Worm (Caenorhabditis elegans) whole organism, L2 larva: ENCODE results near the gene rpa-1.

Experiments used
- C34F6.9 ChIP-seq: fragments of 150-350 bp; optimal IDR thresholded peaks from 2 replicates; lab custom pipeline; 2014; ENCODE audit warnings: missing biosample characterization, missing genetic modification characterization
- F13H6.1 ChIP-seq: sonication (generic microtip); optimal IDR thresholded peaks from 2 replicates; lab custom pipeline; 2016; ENCODE audit warnings: missing genetic modification characterization, missing compliant biosample characterization
- R02D3.7 ChIP-seq: fragments of 150-350 bp; optimal IDR thresholded peaks from 2 replicates; lab custom pipeline; 2014; ENCODE audit warnings: missing biosample characterization, missing genetic modification characterization
- alr-1 ChIP-seq: fragments of 150-350 bp; optimal IDR thresholded peaks from 2 replicates; lab custom pipeline; 2014; ENCODE audit warnings: missing biosample characterization, missing genetic modification characterization
- aly-2 ChIP-seq: fragments of 150-350 bp; optimal IDR thresholded peaks from 2 replicates; lab custom pipeline; 2014; ENCODE audit warnings: missing biosample characterization, missing genetic modification characterization
- ama-1 ChIP-seq: fragments of 150-350 bp; optimal IDR thresholded peaks from 2 replicates; lab custom pipeline; 2018; ENCODE audit warnings: inconsistent platforms
- blmp-1 ChIP-seq: sonication (generic microtip); optimal IDR thresholded peaks from 2 replicates; lab custom pipeline; 2017; ENCODE audit warnings: missing genetic modification characterization, mild to moderate bottlenecking, missing compliant biosample characterization, antibody characterized with exemption, moderate library complexity; ENCODE audit not compliant: insufficient read depth
- ceh-16 ChIP-seq: fragments of 150-350 bp; optimal IDR thresholded peaks from 2 replicates; lab custom pipeline; 2014; ENCODE audit warnings: missing biosample characterization, missing genetic modification characterization
- ceh-82 ChIP-seq: fragments of 150-350 bp; optimal IDR thresholded peaks from 2 replicates; lab custom pipeline; 2014; ENCODE audit warnings: missing biosample characterization, missing genetic modification characterization
- crh-2 ChIP-seq: sonication (generic microtip); optimal IDR thresholded peaks from 2 replicates; lab custom pipeline; 2017; ENCODE audit warnings: missing biosample characterization, missing genetic modification characterization
- dmd-4 ChIP-seq: sonication (generic microtip); optimal IDR thresholded peaks from 2 replicates; lab custom pipeline; 2017; ENCODE audit warnings: missing biosample characterization, missing genetic modification characterization
- egl-27 ChIP-seq: sonication (generic microtip); optimal IDR thresholded peaks from 3 replicates; lab custom pipeline; 2017; ENCODE audit warnings: missing biosample characterization, missing genetic modification reagents, missing genetic modification characterization
- elt-1 ChIP-seq: fragments of 150-350 bp; optimal IDR thresholded peaks from 2 replicates; lab custom pipeline; 2014; ENCODE audit warnings: missing biosample characterization, missing genetic modification characterization
- elt-3 ChIP-seq: sonication (generic microtip); optimal IDR thresholded peaks from 2 replicates; lab custom pipeline; 2017; ENCODE audit warnings: missing biosample characterization, missing genetic modification characterization
- fos-1 ChIP-seq: fragments of 150-350 bp; optimal IDR thresholded peaks from 2 replicates; lab custom pipeline; 2014; ENCODE audit warnings: missing biosample characterization, missing genetic modification characterization
- gmeb-1 ChIP-seq: fragments of 150-350 bp; optimal IDR thresholded peaks from 2 replicates; lab custom pipeline; 2014; ENCODE audit warnings: missing biosample characterization, missing genetic modification characterization
- lin-11 ChIP-seq: fragments of 150-350 bp; sonication (generic microtip); optimal IDR thresholded peaks from 2 replicates; lab custom pipeline; 2014; ENCODE audit warnings: missing biosample characterization, missing genetic modification characterization, inconsistent platforms, mixed read lengths
- lin-13 ChIP-seq: fragments of 150-350 bp; optimal IDR thresholded peaks from 2 replicates; lab custom pipeline; 2014; ENCODE audit warnings: missing biosample characterization, missing genetic modification reagents, missing genetic modification characterization
- lin-39 ChIP-seq: fragments of 150-350 bp; optimal IDR thresholded peaks from 2 replicates; lab custom pipeline; 2014; ENCODE audit warnings: missing biosample characterization, missing genetic modification reagents, missing genetic modification characterization
- lsy-2 ChIP-seq, 2 experiments: fragments of 150-350 bp in 1 of 2; sonication (generic microtip) in 1 of 2; optimal IDR thresholded peaks; 2 replicates each; lab custom pipeline; 2014 to 2017; ENCODE audit warnings: missing biosample characterization in 2 of 2, missing genetic modification characterization in 2 of 2
- mab-5 ChIP-seq: fragments of 150-350 bp; optimal IDR thresholded peaks from 2 replicates; lab custom pipeline; 2014; ENCODE audit warnings: missing biosample characterization, missing genetic modification characterization
- mdl-1 ChIP-seq, 2 experiments: fragments of 150-350 bp in 1 of 2; sonication (generic microtip) in 1 of 2; optimal IDR thresholded peaks; 2 replicates each; lab custom pipeline; 2017; ENCODE audit warnings: missing biosample characterization in 2 of 2, missing genetic modification characterization in 2 of 2
- nhr-10 ChIP-seq: sonication (generic microtip); optimal IDR thresholded peaks from 2 replicates; lab custom pipeline; 2017; ENCODE audit warnings: missing biosample characterization, missing genetic modification characterization
- nhr-11 ChIP-seq: fragments of 150-350 bp; optimal IDR thresholded peaks from 2 replicates; lab custom pipeline; 2014; ENCODE audit warnings: missing biosample characterization, missing genetic modification characterization
- nhr-12 ChIP-seq: fragments of 150-350 bp; optimal IDR thresholded peaks from 2 replicates; lab custom pipeline; 2014; ENCODE audit warnings: missing biosample characterization, missing genetic modification characterization
- nhr-129 ChIP-seq: fragments of 150-350 bp; optimal IDR thresholded peaks from 2 replicates; lab custom pipeline; 2014; ENCODE audit warnings: missing biosample characterization, missing genetic modification characterization
- nhr-21 ChIP-seq: fragments of 150-350 bp; optimal IDR thresholded peaks from 2 replicates; lab custom pipeline; 2014; ENCODE audit warnings: missing biosample characterization, missing genetic modification characterization
- nhr-23 ChIP-seq: fragments of 150-350 bp; optimal IDR thresholded peaks from 2 replicates; lab custom pipeline; 2014; ENCODE audit warnings: missing biosample characterization, missing genetic modification reagents, missing genetic modification characterization
- nhr-25 ChIP-seq: fragments of 150-350 bp; sonication (generic microtip); optimal IDR thresholded peaks from 3 replicates; lab custom pipeline; 2014; ENCODE audit warnings: missing biosample characterization, missing genetic modification characterization
- nhr-77 ChIP-seq: fragments of 150-350 bp; optimal IDR thresholded peaks from 2 replicates; lab custom pipeline; 2014; ENCODE audit warnings: missing biosample characterization, missing genetic modification characterization
- peb-1 ChIP-seq: fragments of 150-350 bp; optimal IDR thresholded peaks from 2 replicates; lab custom pipeline; 2014; ENCODE audit warnings: missing biosample characterization, missing genetic modification characterization
- skn-1 ChIP-seq: sonication (generic microtip); optimal IDR thresholded peaks from 2 replicates; lab custom pipeline; 2017; ENCODE audit warnings: missing biosample characterization, missing genetic modification characterization
- sma-3 ChIP-seq: sonication (generic microtip); optimal IDR thresholded peaks from 2 replicates; lab custom pipeline; 2016; ENCODE audit warnings: missing genetic modification reagents, missing genetic modification characterization, missing compliant biosample characterization
- sma-9 ChIP-seq, 2 experiments: fragments of 150-350 bp in 1 of 2; sonication (generic microtip) in 1 of 2; optimal IDR thresholded peaks; 2 replicates each; lab custom pipeline; 2014 to 2016; ENCODE audit warnings: missing genetic modification characterization in 2 of 2, mild to moderate bottlenecking in 1 of 2, missing biosample characterization in 1 of 2, missing compliant biosample characterization in 1 of 2, missing genetic modification reagents in 1 of 2, moderate library complexity in 1 of 2
- unc-39 ChIP-seq: fragments of 150-350 bp; optimal IDR thresholded peaks from 2 replicates; lab custom pipeline; 2014; ENCODE audit warnings: missing biosample characterization, missing genetic modification characterization
- unc-55 ChIP-seq: fragments of 150-350 bp; sonication (generic microtip); optimal IDR thresholded peaks from 3 replicates; lab custom pipeline; 2014; ENCODE audit warnings: missing biosample characterization, missing genetic modification reagents, missing genetic modification characterization
- zag-1 ChIP-seq: fragments of 150-350 bp; optimal IDR thresholded peaks from 2 replicates; lab custom pipeline; 2014; ENCODE audit warnings: missing biosample characterization, missing genetic modification characterization
- ztf-11 ChIP-seq: sonication (generic microtip); optimal IDR thresholded peaks from 2 replicates; lab custom pipeline; 2017; ENCODE audit warnings: missing biosample characterization, missing genetic modification characterization
- ztf-4 ChIP-seq: fragments of 150-350 bp; optimal IDR thresholded peaks from 2 replicates; lab custom pipeline; 2014; ENCODE audit warnings: missing biosample characterization, missing genetic modification characterization

The rpa-1 gene

DNA sequence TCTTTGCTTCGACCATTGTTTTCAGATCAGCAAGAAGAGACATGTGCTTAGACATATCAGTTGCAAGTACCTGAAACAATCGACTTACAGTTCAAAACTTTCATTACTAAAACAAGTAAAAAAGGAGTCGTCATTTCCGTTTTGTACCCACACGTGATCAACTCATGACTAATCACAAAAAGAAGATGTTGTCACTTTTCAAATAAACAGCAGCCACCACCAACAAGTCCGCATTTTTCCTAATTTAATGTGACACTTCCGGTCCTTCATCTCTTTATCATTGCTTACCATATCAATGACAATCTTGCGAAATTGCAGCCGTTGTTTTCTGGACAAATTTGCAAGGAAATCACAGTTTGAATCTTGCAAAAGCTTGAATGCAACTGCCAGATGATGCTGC, 35.7 kb upstream of the rpa-1 start (continued):
- TF ChIP-seq R02D3.7 (tag; lab: Kevin White, UChicago) (no peak), nhr-12 (no peak), fos-1 (tag; lab: Kevin White, UChicago) (no peak), lin-39 (tag; lab: Kevin White, UChicago) (no peak), crh-2 (tag; lab: Kevin White, UChicago) (no peak), skn-1 (no peak), nhr-10 (tag; lab: Kevin White, UChicago) (no peak), unc-55 (GFP tag; lab: Kevin White, UChicago) (no peak), lin-13 (GFP tag; lab: Kevin White, UChicago) (no peak), unc-39 (no peak), elt-3 (no peak), nhr-21 (tag; lab: Kevin White, UChicago) (peak; percentile 40), peb-1 (tag; lab: Kevin White, UChicago) (no peak), nhr-23 (tag; lab: Kevin White, UChicago) (no peak), ztf-11 (tag; lab: Kevin White, UChicago) (no peak), blmp-1 (tag; lab: Kevin White, UChicago) (peak; percentile 31), nhr-25 (tag; lab: Kevin White, UChicago) (peak; percentile 65), nhr-129 (tag; lab: Kevin White, UChicago) (no peak)

DNA sequence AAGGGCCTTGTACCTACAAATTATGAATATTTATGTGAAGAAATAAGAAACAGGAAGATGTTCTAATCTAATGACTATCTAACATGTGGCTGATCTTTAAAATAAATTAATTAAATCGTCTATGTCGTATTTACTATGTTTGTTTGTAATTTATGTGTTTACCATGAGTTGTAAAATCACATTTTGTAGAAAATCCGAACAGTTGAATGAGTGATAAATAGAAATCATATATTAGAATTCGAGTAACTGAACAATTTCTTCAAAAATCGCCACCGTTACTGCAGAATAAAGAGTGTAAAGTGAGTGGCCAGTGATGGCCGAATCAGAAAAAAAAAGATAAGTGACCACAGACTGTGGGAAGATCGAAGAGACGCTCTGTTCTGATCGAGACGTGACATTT, 34.3 kb upstream of the rpa-1 start:
- TF ChIP-seq unc-39 (no peak), gmeb-1 (tag; lab: Kevin White, UChicago) (no peak), zag-1 (tag; lab: Kevin White, UChicago) (no peak), dmd-4 (tag; lab: Kevin White, UChicago) (no peak), ceh-16 (tag; lab: Kevin White, UChicago) (no peak), mdl-1 (tag; optimal IDR thresholded peaks at IDR 0.05; lab: Kevin White, UChicago) (no peak), ama-1 (lab: Kevin White, UChicago) (no peak)

DNA sequence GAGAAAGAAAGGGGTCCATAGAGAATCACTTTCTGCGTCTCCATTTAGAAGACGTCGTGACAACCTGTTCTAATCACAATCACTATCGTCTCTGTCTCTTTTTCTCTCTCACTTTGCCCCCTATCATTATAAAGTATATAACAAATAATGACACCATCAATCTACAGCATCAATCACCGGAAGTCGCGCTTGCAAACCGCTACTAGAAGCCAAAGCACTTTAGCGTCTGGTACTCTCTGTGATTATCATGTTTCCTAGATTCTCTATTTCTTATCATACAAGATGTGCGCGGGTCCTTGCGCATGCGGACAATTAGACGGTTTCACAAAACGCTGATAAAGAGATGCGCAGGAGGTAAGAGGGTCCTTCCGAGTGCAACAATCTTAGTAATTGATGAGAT, 33.2 kb upstream of the rpa-1 start:
- TF ChIP-seq elt-3 (no peak), nhr-21 (tag; lab: Kevin White, UChicago) (peak; percentile 87), lin-39 (tag; lab: Kevin White, UChicago) (no peak), lin-13 (GFP tag; lab: Kevin White, UChicago) (no peak), dmd-4 (tag; lab: Kevin White, UChicago) (no peak), nhr-10 (tag; lab: Kevin White, UChicago) (no peak), unc-39 (no peak), ceh-82 (no peak), mdl-1 (tag; optimal IDR thresholded peaks at IDR 0.05; lab: Kevin White, UChicago) (peak; percentile 3 to 11), lin-11 (tag; lab: Kevin White, UChicago) (no peak), mab-5 (tag; lab: Kevin White, UChicago) (no peak), aly-2 (tag; lab: Kevin White, UChicago) (no peak), gmeb-1 (tag; lab: Kevin White, UChicago) (peak; percentile 35), nhr-25 (tag; lab: Kevin White, UChicago) (peak; percentile 78), nhr-12 (no peak), nhr-11 (tag; lab: Kevin White, UChicago) (no peak), ztf-4 (tag; lab: Kevin White, UChicago) (no peak), elt-1 (no peak), blmp-1 (tag; lab: Kevin White, UChicago) (peak; percentile 77), fos-1 (tag; lab: Kevin White, UChicago) (peak; percentile 45), zag-1 (tag; lab: Kevin White, UChicago) (no peak), ama-1 (lab: Kevin White, UChicago) (no peak), sma-9 (GFP tag; optimal IDR thresholded peaks at IDR 0.05; lab: Kevin White, UChicago) (peak; percentile 91), sma-9 (tag; optimal IDR thresholded peaks at IDR 0.05; lab: Kevin White, UChicago) (no peak), F13H6.1 (peak; percentile 1), crh-2 (tag; lab: Kevin White, UChicago) (peak; percentile 10), alr-1 (tag; lab: Kevin White, UChicago) (no peak), ceh-16 (tag; lab: Kevin White, UChicago) (no peak), C34F6.9 (tag; lab: Kevin White, UChicago) (no peak), peb-1 (tag; lab: Kevin White, UChicago) (no peak), egl-27 (tag; lab: Kevin White, UChicago) (peak; percentile 62), nhr-77 (no peak), lsy-2 (tag; optimal IDR thresholded peaks at IDR 0.05; lab: Kevin White, UChicago) (peak in 1 of 2 experiments; percentile 26), R02D3.7 (tag; lab: Kevin White, UChicago) (no peak), sma-3 (peak; percentile 69)
